Fruit fly (Drosophila melanogaster) whole organism, embryonic: ENCODE results near the gene cnc.

ENCODE experiments used
- Bteb2 ChIP-seq: fragments of 200-800 bp; sonication (Bioruptor generic); optimal IDR thresholded peaks from 2 replicates; lab custom pipeline; 2016; ENCODE audit warnings: missing biosample characterization, missing genetic modification characterization
- CG10274 ChIP-seq: fragments of 200-800 bp; sonication (Bioruptor generic); optimal IDR thresholded peaks from 3 replicates; lab custom pipeline; 2017; ENCODE audit warnings: missing biosample characterization, mild to moderate bottlenecking, missing genetic modification characterization
- CG11696 ChIP-seq: fragments of 200-800 bp; sonication (Bioruptor generic); IDR thresholded peaks from 2 replicates; pipeline ENCODE4 v1.3.6; 2022; ENCODE audit warnings: missing biosample characterization, missing genetic modification characterization
- CG12299 ChIP-seq: fragments of 200-800 bp; sonication (Bioruptor generic); optimal IDR thresholded peaks from 2 replicates; lab custom pipeline; 2018; ENCODE audit warnings: missing biosample characterization, mild to moderate bottlenecking, missing genetic modification characterization
- CG1233 ChIP-seq: fragments of 200-800 bp; sonication (Bioruptor generic); optimal IDR thresholded peaks from 4 replicates; lab custom pipeline; 2018; ENCODE audit warnings: missing biosample characterization, mild to moderate bottlenecking, missing genetic modification characterization
- CG12942 ChIP-seq: fragments of 200-800 bp; sonication (Bioruptor generic); optimal IDR thresholded peaks from 3 replicates; lab custom pipeline; 2016; ENCODE audit warnings: missing biosample characterization, missing genetic modification characterization
- CG15696 ChIP-seq: fragments of 200-800 bp; sonication (Bioruptor generic); optimal IDR thresholded peaks from 2 replicates; lab custom pipeline; 2019; ENCODE audit warnings: missing biosample characterization, mild to moderate bottlenecking, missing genetic modification characterization, moderate library complexity
- CG17359 ChIP-seq: fragments of 200-800 bp; sonication (Bioruptor generic); optimal IDR thresholded peaks from 3 replicates; lab custom pipeline; 2018; ENCODE audit warnings: missing biosample characterization, mild to moderate bottlenecking, missing genetic modification characterization, moderate library complexity
- CG1832 ChIP-seq: fragments of 200-800 bp; sonication (Bioruptor generic); optimal IDR thresholded peaks from 2 replicates; lab custom pipeline; 2017; ENCODE audit warnings: missing biosample characterization, mild to moderate bottlenecking, missing genetic modification characterization, inconsistent platforms
- CG2129 ChIP-seq: fragments of 200-800 bp; sonication (Bioruptor generic); IDR thresholded peaks from 2 replicates; pipeline ENCODE4 v1.3.6; 2022; ENCODE audit warnings: missing biosample characterization, missing genetic modification characterization; ENCODE audit not compliant: partially characterized antibody
- CG2678 ChIP-seq: fragments of 200-800 bp; sonication (Bioruptor generic); optimal IDR thresholded peaks from 3 replicates; lab custom pipeline; 2019; ENCODE audit warnings: missing biosample characterization, mild to moderate bottlenecking, missing genetic modification characterization, moderate library complexity
- CG33557 ChIP-seq: fragments of 200-800 bp; sonication (Bioruptor generic); optimal IDR thresholded peaks from 2 replicates; lab custom pipeline; 2019; ENCODE audit warnings: missing biosample characterization, mild to moderate bottlenecking, missing genetic modification characterization, moderate library complexity
- CG34376 ChIP-seq: fragments of 200-800 bp; sonication (Bioruptor generic); optimal IDR thresholded peaks from 2 replicates; lab custom pipeline; 2018; ENCODE audit warnings: missing biosample characterization, mild to moderate bottlenecking, missing genetic modification characterization
- CG42726 ChIP-seq: fragments of 200-800 bp; sonication (Bioruptor generic); IDR thresholded peaks from 2 replicates; pipeline ENCODE4 v1.3.6; 2022; ENCODE audit warnings: missing biosample characterization, missing genetic modification characterization; ENCODE audit not compliant: partially characterized antibody
- CG5245 ChIP-seq: fragments of 200-800 bp; sonication (Bioruptor generic); optimal IDR thresholded peaks from 3 replicates; lab custom pipeline; 2016; ENCODE audit warnings: missing biosample characterization, missing genetic modification characterization
- CG6654 ChIP-seq: fragments of 200-800 bp; sonication (Bioruptor generic); optimal IDR thresholded peaks from 2 replicates; lab custom pipeline; 2017; ENCODE audit warnings: missing biosample characterization, mild to moderate bottlenecking, missing genetic modification characterization
- CG6765 ChIP-seq: fragments of 200-800 bp; sonication (Bioruptor generic); optimal IDR thresholded peaks from 3 replicates; lab custom pipeline; 2017; ENCODE audit warnings: missing biosample characterization, mild to moderate bottlenecking, missing genetic modification characterization
- CG6813 ChIP-seq: fragments of 200-800 bp; sonication (Bioruptor generic); optimal IDR thresholded peaks from 2 replicates; lab custom pipeline; 2017; ENCODE audit warnings: missing biosample characterization, missing genetic modification characterization, mild to moderate bottlenecking, moderate library complexity, missing genetic modification reagents
- CG7928 ChIP-seq: fragments of 200-800 bp; sonication (Bioruptor generic); optimal IDR thresholded peaks from 2 replicates; lab custom pipeline; 2017; ENCODE audit warnings: missing biosample characterization, mild to moderate bottlenecking, missing genetic modification characterization
- CG8359 ChIP-seq: fragments of 200-800 bp; sonication (Bioruptor generic); optimal IDR thresholded peaks from 2 replicates; lab custom pipeline; 2017; ENCODE audit warnings: missing biosample characterization, mild to moderate bottlenecking, missing genetic modification characterization, borderline replicate concordance
- Fer1 ChIP-seq: fragments of 200-800 bp; sonication (Bioruptor generic); optimal IDR thresholded peaks from 2 replicates; lab custom pipeline; 2017; ENCODE audit warnings: missing biosample characterization, mild to moderate bottlenecking, missing genetic modification characterization
- MTF-1 ChIP-seq: fragments of 200-800 bp; sonication (Bioruptor generic); optimal IDR thresholded peaks from 2 replicates; lab custom pipeline; 2018; ENCODE audit warnings: missing biosample characterization, mild to moderate bottlenecking, missing genetic modification characterization, borderline replicate concordance
- NC2β ChIP-seq: fragments of 200-800 bp; sonication (Bioruptor generic); optimal IDR thresholded peaks from 2 replicates; lab custom pipeline; 2016; ENCODE audit warnings: missing biosample characterization, missing genetic modification characterization
- Nf-YC ChIP-seq: fragments of 200-800 bp; optimal IDR thresholded peaks from 3 replicates; lab custom pipeline; 2019; ENCODE audit warnings: missing biosample characterization, mild to moderate bottlenecking, missing genetic modification characterization, moderate library complexity
- NfI ChIP-seq: fragments of 200-800 bp; sonication (Bioruptor generic); optimal IDR thresholded peaks from 3 replicates; lab custom pipeline; 2018; ENCODE audit warnings: missing biosample characterization, mild to moderate bottlenecking, missing genetic modification characterization, moderate library complexity
- Oli ChIP-seq: fragments of 200-800 bp; sonication (Bioruptor generic); optimal IDR thresholded peaks from 2 replicates; lab custom pipeline; 2018; ENCODE audit warnings: missing biosample characterization, mild to moderate bottlenecking, missing genetic modification characterization, moderate library complexity
- Sry-β ChIP-seq: fragments of 200-800 bp; sonication (Bioruptor generic); optimal IDR thresholded peaks from 2 replicates; lab custom pipeline; 2018; ENCODE audit warnings: missing biosample characterization, mild to moderate bottlenecking, missing genetic modification characterization, moderate library complexity
- ab ChIP-seq: fragments of 200-800 bp; sonication (Bioruptor generic); optimal IDR thresholded peaks from 2 replicates; lab custom pipeline; 2016; ENCODE audit warnings: missing biosample characterization, missing genetic modification characterization
- al ChIP-seq: fragments of 200-800 bp; sonication (Bioruptor generic); IDR thresholded peaks from 2 replicates; pipeline ENCODE4 v1.3.6; 2022; ENCODE audit warnings: missing biosample characterization, missing genetic modification characterization
- ap ChIP-seq: fragments of 200-800 bp; sonication (Bioruptor generic); IDR thresholded peaks from 2 replicates; pipeline ENCODE4 v1.3.6; 2022; ENCODE audit warnings: missing biosample characterization, missing genetic modification characterization
- ato ChIP-seq: fragments of 200-800 bp; sonication (Bioruptor generic); IDR thresholded peaks from 2 replicates; pipeline ENCODE4 v1.3.6; 2022; ENCODE audit warnings: missing biosample characterization, missing genetic modification characterization; ENCODE audit not compliant: partially characterized antibody
- btn ChIP-seq: fragments of 200-800 bp; sonication (Bioruptor generic); optimal IDR thresholded peaks from 2 replicates; lab custom pipeline; 2016; ENCODE audit warnings: missing biosample characterization, missing genetic modification characterization
- cg ChIP-seq: fragments of 200-800 bp; sonication (Bioruptor generic); optimal IDR thresholded peaks from 3 replicates; lab custom pipeline; 2019; ENCODE audit warnings: missing biosample characterization, mild to moderate bottlenecking, missing genetic modification characterization, moderate library complexity
- crc ChIP-seq: fragments of 200-800 bp; sonication (Bioruptor generic); optimal IDR thresholded peaks from 2 replicates; lab custom pipeline; 2016; ENCODE audit warnings: missing biosample characterization, missing genetic modification characterization
- dm ChIP-seq: fragments of 200-800 bp; sonication (Bioruptor generic); optimal IDR thresholded peaks from 3 replicates; lab custom pipeline; 2016; ENCODE audit warnings: missing biosample characterization, missing genetic modification characterization
- fd64A ChIP-seq: fragments of 200-800 bp; sonication (Bioruptor generic); optimal IDR thresholded peaks from 3 replicates; lab custom pipeline; 2018; ENCODE audit warnings: missing biosample characterization, mild to moderate bottlenecking, missing genetic modification characterization
- ken ChIP-seq: fragments of 200-800 bp; sonication (Bioruptor generic); IDR thresholded peaks from 3 replicates; pipeline ENCODE4 v1.3.6; 2022; ENCODE audit warnings: missing biosample characterization, missing genetic modification characterization
- klu ChIP-seq: fragments of 200-800 bp; sonication (Bioruptor generic); IDR thresholded peaks from 2 replicates; pipeline ENCODE4 v1.3.6; 2022; ENCODE audit warnings: missing biosample characterization, missing genetic modification characterization
- knrl ChIP-seq: fragments of 200-800 bp; sonication (Bioruptor generic); IDR thresholded peaks from 3 replicates; pipeline ENCODE4 v1.3.6; 2022; ENCODE audit warnings: missing biosample characterization, missing genetic modification characterization; ENCODE audit not compliant: partially characterized antibody
- maf-S ChIP-seq: fragments of 200-800 bp; sonication (Bioruptor generic); optimal IDR thresholded peaks from 2 replicates; lab custom pipeline; 2016; ENCODE audit warnings: missing biosample characterization, missing genetic modification characterization
- nerfin-2 ChIP-seq: fragments of 200-800 bp; sonication (Bioruptor generic); IDR thresholded peaks from 2 replicates; pipeline ENCODE4 v1.3.6; 2022; ENCODE audit warnings: missing biosample characterization, missing genetic modification characterization; ENCODE audit not compliant: partially characterized antibody
- p53 ChIP-seq: fragments of 200-800 bp; sonication (Bioruptor generic); optimal IDR thresholded peaks from 2 replicates; lab custom pipeline; 2016; ENCODE audit warnings: missing biosample characterization, missing genetic modification characterization
- pfk ChIP-seq: fragments of 200-800 bp; sonication (Bioruptor generic); optimal IDR thresholded peaks from 2 replicates; lab custom pipeline; 2018; ENCODE audit warnings: missing biosample characterization, mild to moderate bottlenecking, missing genetic modification characterization, moderate library complexity
- schlank ChIP-seq: fragments of 200-800 bp; sonication (Bioruptor generic); optimal IDR thresholded peaks from 2 replicates; lab custom pipeline; 2018; ENCODE audit warnings: missing biosample characterization, mild to moderate bottlenecking, missing genetic modification characterization
- slp2 ChIP-seq: fragments of 200-800 bp; sonication (Bioruptor generic); optimal IDR thresholded peaks from 2 replicates; lab custom pipeline; 2016; ENCODE audit warnings: missing biosample characterization, missing genetic modification characterization
- tna ChIP-seq: fragments of 200-800 bp; sonication (Bioruptor generic); IDR thresholded peaks from 2 replicates; pipeline ENCODE4 v1.3.6; 2022; ENCODE audit warnings: missing biosample characterization, missing genetic modification characterization; ENCODE audit not compliant: partially characterized antibody
- trem ChIP-seq: fragments of 200-800 bp; optimal IDR thresholded peaks from 3 replicates; lab custom pipeline; 2019; ENCODE audit warnings: missing biosample characterization, mild to moderate bottlenecking, missing genetic modification characterization, moderate library complexity
- wek ChIP-seq: fragments of 200-800 bp; sonication (Bioruptor generic); optimal IDR thresholded peaks from 3 replicates; lab custom pipeline; 2018; ENCODE audit warnings: missing biosample characterization, mild to moderate bottlenecking, missing genetic modification characterization, moderate library complexity

Gene cnc

DNA sequence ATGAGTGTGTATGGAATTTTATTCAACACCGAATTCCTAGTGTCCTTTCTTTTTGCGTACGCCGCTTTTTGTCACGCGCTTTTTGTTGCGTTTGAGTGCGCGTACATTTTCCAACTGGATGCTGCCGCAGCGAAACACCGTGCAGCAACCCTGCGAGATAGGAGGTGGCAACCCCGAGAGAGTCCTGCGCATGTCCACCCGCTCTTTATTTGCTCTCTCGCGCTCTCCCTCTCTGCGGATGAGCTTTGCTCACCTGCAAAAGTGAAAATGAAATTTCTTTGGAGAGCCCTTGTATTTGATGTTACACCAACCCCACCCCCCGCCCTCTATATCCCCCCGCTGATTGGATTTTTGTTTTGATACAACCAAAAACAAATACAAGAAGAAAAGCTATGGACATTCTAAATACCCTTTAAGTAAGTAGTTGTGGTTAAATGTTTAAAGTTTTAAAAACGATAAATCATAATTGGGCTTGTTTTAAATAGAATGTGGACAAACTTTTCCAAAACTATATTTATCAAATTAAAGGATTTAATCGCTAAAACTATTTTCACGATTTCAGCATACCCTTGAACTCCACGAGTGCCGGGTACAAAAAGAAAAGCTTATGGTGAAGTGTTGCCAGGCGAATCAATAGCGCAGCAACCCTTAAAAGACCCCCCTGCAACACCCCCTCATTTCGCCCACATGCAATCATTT, 13.6 kb upstream of the cnc start (continued):
- TF ChIP-seq CG6813 (peak; percentile 65), CG8359 (GFP tag; lab: Kevin White, UChicago) (peak; percentile 2), MTF-1 (no peak), CG11696 (0 out of 2 replicates have a peak, but pooled peaks have one; percentile 10), CG6765 (GFP tag; lab: Kevin White, UChicago) (peak; percentile 33), Nf-YC (no peak), CG12942 (GFP tag; lab: Kevin White, UChicago) (no peak), knrl (GFP tag; lab: Robert Waterston, UW) (no peak), fd64A (GFP tag; lab: Kevin White, UChicago) (peak; percentile 4), CG5245 (GFP tag; lab: Kevin White, UChicago) (peak; percentile 36), CG42726 (GFP tag; lab: Robert Waterston, UW) (no peak), btn (GFP tag; lab: Kevin White, UChicago) (no peak), ab (GFP tag; lab: Kevin White, UChicago) (no peak), crc (GFP tag; lab: Kevin White, UChicago) (peak; percentile 24), ato (no peak), cg (GFP tag; lab: Kevin White, UChicago) (no peak), Fer1 (peak; percentile 88), pfk (no peak), Bteb2 (GFP tag; lab: Kevin White, UChicago) (no peak), NC2β (no peak), CG1233 (GFP tag; lab: Kevin White, UChicago) (peak; percentile 67), schlank (tag; lab: Kevin White, UChicago) (peak; percentile 43), al (GFP tag; lab: Robert Waterston, UW) (0 out of 2 replicates have a peak, but pooled peaks have one; percentile 11), CG7928 (GFP tag; lab: Kevin White, UChicago) (no peak), CG10274 (GFP tag; lab: Kevin White, UChicago) (no peak), CG12299 (tag; lab: Kevin White, UChicago) (peak; percentile 25), CG33557 (GFP tag; lab: Kevin White, UChicago) (no peak), CG17359 (tag; lab: Kevin White, UChicago) (peak; percentile 87), CG2129 (GFP tag; lab: Robert Waterston, UW) (no peak), trem (tag; lab: Kevin White, UChicago) (peak; percentile 29), maf-S (GFP tag; lab: Kevin White, UChicago) (peak; percentile 25), dm (GFP tag; lab: Kevin White, UChicago) (no peak), Oli (peak; percentile 49), CG1832 (no peak), klu (GFP tag; lab: Robert Waterston, UW) (no peak), wek (GFP tag; lab: Kevin White, UChicago) (no peak), NfI (GFP tag; lab: Kevin White, UChicago) (peak; percentile 22), CG34376 (GFP tag; lab: Kevin White, UChicago) (no peak), ap (GFP tag; lab: Robert Waterston, UW) (0 out of 2 replicates have a peak, but pooled peaks have one; percentile 22), slp2 (peak; percentile 45), p53 (GFP tag; lab: Kevin White, UChicago) (no peak), ken (GFP tag; lab: Robert Waterston, UW) (peak; percentile 52; the same call in 2 of the 3 replicates), tna (GFP tag; lab: Robert Waterston, UW) (no peak), nerfin-2 (GFP tag; lab: Robert Waterston, UW) (no peak), CG6654 (peak; percentile 36), Sry-β (GFP tag; lab: Kevin White, UChicago) (no peak), CG15696 (no peak), CG2678 (tag; lab: Kevin White, UChicago) (peak; percentile 84)
